Fruit fly (Drosophila melanogaster) whole organism, pupa: Measurements from ENCODE around the gene CG5139.

ENCODE experiments used
- CG32121 ChIP-seq: fragments of 200-800 bp; sonication (Bioruptor generic); IDR thresholded peaks from 2 replicates; pipeline ENCODE4 v1.3.6; 2022; ENCODE audit warnings: missing biosample characterization, missing genetic modification characterization
- CG34367 ChIP-seq: fragments of 200-800 bp; sonication (Bioruptor generic); optimal IDR thresholded peaks from 2 replicates; lab custom pipeline; 2018; ENCODE audit warnings: missing biosample characterization, mild to moderate bottlenecking, missing genetic modification characterization
- D1 ChIP-seq: fragments of 200-800 bp; sonication (Bioruptor generic); optimal IDR thresholded peaks from 2 replicates; lab custom pipeline; 2018; ENCODE audit warnings: missing biosample characterization, mild to moderate bottlenecking, missing genetic modification characterization, moderate library complexity
- EcR ChIP-seq: fragments of 200-800 bp; sonication (Bioruptor generic); optimal IDR thresholded peaks from 3 replicates; lab custom pipeline; 2019; ENCODE audit warnings: missing biosample characterization, missing genetic modification characterization, mild to moderate bottlenecking, moderate library complexity, missing genetic modification reagents

- TF ChIP-seq D1 (tag; lab: Kevin White, UChicago) (no peak), CG34367 (tag; lab: Kevin White, UChicago) (no peak), EcR (no peak), CG32121 (GFP tag; lab: Robert Waterston, UW) (no peak)
These were observed 40.7 kb upstream of the CG5139 start, which contains the start of gene CG5397 for dm6 chr2L:1239736-1240135.
